Worm (Caenorhabditis elegans): Measurements from ENCODE around the gene F40G9.19.

The F40G9.19 gene

ce11 chrIII:222508-222907 lies 48.9 kb downstream of the F40G9.19 start:
- TF ChIP-seq pha-4 (tag; optimal IDR thresholded peaks at IDR 0.05) = no peak
- TF ChIP-seq ceh-14 (tag; optimal IDR thresholded peaks at IDR 0.05) = no peak
- no peak for TF ChIP-seq Y22D7AL.16 (tag; optimal IDR thresholded peaks at IDR 0.05)
- TF ChIP-seq elt-4 (tag; optimal IDR thresholded peaks at IDR 0.05) = no peak
- no peak for TF ChIP-seq hlh-6 (tag; optimal IDR thresholded peaks at IDR 0.05)
- no peak for TF ChIP-seq K02D7.2 (tag; optimal IDR thresholded peaks at IDR 0.05)
- no peak for TF ChIP-seq lim-6 (tag; optimal IDR thresholded peaks at IDR 0.05)
- TF ChIP-seq ceh-19 (GFP tag; optimal IDR thresholded peaks at IDR 0.05) = no peak
- no peak for TF ChIP-seq unc-55 (GFP tag; optimal IDR thresholded peaks at IDR 0.05)
